Worm (Caenorhabditis elegans): Measurements from ENCODE around the gene nlp-16.
"Not testable (repeated sequence)": the region's sequence is repeated elsewhere in the genome, so short reads cannot be mapped to it uniquely, and the experiment has no call there.

- not testable (repeated sequence) for TF ChIP-seq ceh-63 (GFP tag; optimal IDR thresholded peaks at IDR 0.05); nhr-12 (tag; optimal IDR thresholded peaks at IDR 0.05); fkh-10 (GFP tag; optimal IDR thresholded peaks at IDR 0.05); nhr-20 (tag; optimal IDR thresholded peaks at IDR 0.05); hlh-17 (GFP tag; optimal IDR thresholded peaks at IDR 0.05; ENCODE audit: borderline replicate concordance); unc-98 (GFP tag; IDR thresholded peaks at IDR 0.05); alr-1 (tag; optimal IDR thresholded peaks at IDR 0.05; ENCODE audit: borderline replicate concordance); nhr-11 (tag; optimal IDR thresholded peaks at IDR 0.05); fos-1 (tag; optimal IDR thresholded peaks at IDR 0.05); ama-1 (optimal IDR thresholded peaks at IDR 0.05)
Measured at ce11 chrIV:6253000-6253399, 6.6 kb downstream of the nlp-16 start, which contains the start of gene T13A10.2.
